Worm (Caenorhabditis elegans) whole organism, midembryonic: ENCODE results near the gene C52B9.19.

ENCODE experiments used
- T22C8.4 ChIP-seq: fragments of 200-800 bp; sonication (Bioruptor generic); IDR thresholded peaks from 2 replicates; pipeline ENCODE4 v1.3.6; 2022; ENCODE audit warnings: missing genetic modification characterization, missing compliant biosample characterization
- flt-1 ChIP-seq: fragments of 200-800 bp; sonication (Bioruptor generic); IDR thresholded peaks from 2 replicates; pipeline ENCODE4 v1.3.6; 2022; ENCODE audit warnings: missing genetic modification characterization, missing compliant biosample characterization
- klf-2 ChIP-seq: fragments of 200-800 bp; sonication (Bioruptor generic); conservative IDR thresholded peaks from 2 replicates; pipeline ENCODE4 v1.3.6; 2022; ENCODE audit warnings: missing genetic modification reagents, missing genetic modification characterization, missing compliant biosample characterization
- med-1 ChIP-seq: sonication (generic microtip); optimal IDR thresholded peaks from 2 replicates; lab custom pipeline; 2017; ENCODE audit warnings: missing genetic modification characterization, mild to moderate bottlenecking, missing compliant biosample characterization, antibody characterized with exemption, missing genetic modification reagents; ENCODE audit not compliant: insufficient read depth
- ref-1 ChIP-seq: fragments of 200-800 bp; sonication (Bioruptor generic); conservative IDR thresholded peaks from 2 replicates; pipeline ENCODE4 v1.3.6; 2022; ENCODE audit warnings: missing genetic modification reagents, missing genetic modification characterization, missing compliant biosample characterization
- ztf-23 ChIP-seq: fragments of 200-800 bp; sonication (Bioruptor generic); IDR thresholded peaks from 2 replicates; pipeline ENCODE4 v1.3.6; 2022; ENCODE audit warnings: missing genetic modification reagents, missing genetic modification characterization, missing compliant biosample characterization
- ztf-29 ChIP-seq: fragments of 200-800 bp; sonication (Bioruptor generic); IDR thresholded peaks from 2 replicates; pipeline ENCODE4 v1.3.6; 2022; ENCODE audit warnings: missing genetic modification reagents, missing genetic modification characterization, missing compliant biosample characterization

- TF ChIP-seq med-1 (GFP tag; lab: Kevin White, UChicago) (no peak), T22C8.4 (GFP tag; lab: Robert Waterston, UW) (no peak), ref-1 (GFP tag; lab: Robert Waterston, UW) (no peak), ztf-23 (GFP tag; lab: Robert Waterston, UW) (no peak), ztf-29 (GFP tag; lab: Robert Waterston, UW) (no peak), flt-1 (GFP tag; lab: Robert Waterston, UW) (no peak), klf-2 (GFP tag; lab: Robert Waterston, UW) (no peak)
These were observed 15.1 kb downstream of the C52B9.19 start, which contains the start of gene paf-2 for ce11 chrX:4297452-4297851.
